Fruit fly (Drosophila melanogaster): ENCODE data around the gene CG33310.

CG33310 gene

DNA sequence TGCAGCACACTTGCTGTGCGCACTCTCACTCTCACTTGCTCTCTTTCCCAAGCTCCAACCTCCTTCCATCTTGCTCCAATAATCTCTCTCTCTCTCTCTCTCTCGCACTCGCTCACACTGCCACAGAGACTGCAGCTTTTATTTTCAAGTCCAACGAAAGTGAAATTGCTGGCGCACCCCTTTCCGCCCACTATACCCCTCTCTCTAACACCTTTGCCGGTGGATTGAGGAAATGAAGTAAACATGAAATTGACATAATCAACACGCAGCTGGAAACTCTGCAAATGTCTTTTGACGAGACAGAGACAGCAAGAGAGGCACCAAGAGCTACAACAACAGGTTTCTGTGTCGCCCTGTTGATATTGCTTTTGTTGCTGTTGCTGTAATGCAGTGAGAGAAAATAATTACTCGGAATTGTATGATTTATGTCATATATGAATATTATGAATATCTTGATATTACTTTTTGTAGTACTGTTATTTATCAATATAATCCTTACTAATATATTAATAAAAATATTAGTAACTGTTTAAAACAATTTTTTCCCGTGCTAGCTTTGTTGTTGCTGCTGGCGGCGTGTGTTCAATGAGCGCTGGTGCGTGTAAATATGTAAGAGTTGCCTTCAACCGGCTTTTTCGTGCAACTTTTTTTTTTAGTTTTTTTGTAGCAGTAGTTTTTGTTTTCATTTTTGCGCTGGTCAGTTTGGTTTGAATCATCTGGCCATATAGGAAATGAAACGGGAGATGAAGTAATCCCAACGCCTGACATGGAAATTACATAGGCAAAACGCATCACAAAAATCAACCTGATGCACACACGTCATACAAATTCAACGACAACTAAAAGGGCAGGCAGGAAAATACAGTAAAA is 30.9 kb upstream of the CG33310 start (continued):
- TF ChIP-seq Eip75B (GFP tag; optimal IDR thresholded peaks at IDR 0.05) (peak; percentile 89), CG15336 (GFP tag; IDR thresholded peaks at IDR 0.05) (peak; percentile 97), CG8632 (GFP tag; optimal IDR thresholded peaks at IDR 0.05) (peak; percentile 96), Eip93F (GFP tag; optimal IDR thresholded peaks at IDR 0.05) (peak; percentile 66), CG4318 (GFP tag; optimal IDR thresholded peaks at IDR 0.05) (peak; percentile 87), CG16779 (tag; optimal IDR thresholded peaks at IDR 0.05) (peak; percentile 83), fkh (GFP tag; optimal IDR thresholded peaks at IDR 0.05) (peak; percentile 85), pdm3 (GFP tag; optimal IDR thresholded peaks at IDR 0.05) (peak; percentile 79), Ets21C (GFP tag; optimal IDR thresholded peaks at IDR 0.05) (peak; percentile 66), CG34406 (GFP tag; optimal IDR thresholded peaks at IDR 0.05) (peak; percentile 96), achi (GFP tag; optimal IDR thresholded peaks at IDR 0.05) (peak; percentile 95), CG10669 (GFP tag; optimal IDR thresholded peaks at IDR 0.05) (peak; percentile 95), Hr38 (GFP tag; optimal IDR thresholded peaks at IDR 0.05) (peak; percentile 13), net (GFP tag; optimal IDR thresholded peaks at IDR 0.05) (peak; percentile 93), CG11294 (GFP tag; IDR thresholded peaks at IDR 0.05) (peak; percentile 91), Blimp-1 (GFP tag; optimal IDR thresholded peaks at IDR 0.05) (peak; percentile 100), CG1621 (tag; optimal IDR thresholded peaks at IDR 0.05) (peak; percentile 89), Ets96B (tag; optimal IDR thresholded peaks at IDR 0.05) (peak; percentile 98), CG10631 (GFP tag; optimal IDR thresholded peaks at IDR 0.05) (peak; percentile 97), CG6808 (GFP tag; optimal IDR thresholded peaks at IDR 0.05) (peak; percentile 94), spab (GFP tag; optimal IDR thresholded peaks at IDR 0.05) (peak; percentile 94), Sox15 (GFP tag; optimal IDR thresholded peaks at IDR 0.05) (peak; percentile 83)

DNA sequence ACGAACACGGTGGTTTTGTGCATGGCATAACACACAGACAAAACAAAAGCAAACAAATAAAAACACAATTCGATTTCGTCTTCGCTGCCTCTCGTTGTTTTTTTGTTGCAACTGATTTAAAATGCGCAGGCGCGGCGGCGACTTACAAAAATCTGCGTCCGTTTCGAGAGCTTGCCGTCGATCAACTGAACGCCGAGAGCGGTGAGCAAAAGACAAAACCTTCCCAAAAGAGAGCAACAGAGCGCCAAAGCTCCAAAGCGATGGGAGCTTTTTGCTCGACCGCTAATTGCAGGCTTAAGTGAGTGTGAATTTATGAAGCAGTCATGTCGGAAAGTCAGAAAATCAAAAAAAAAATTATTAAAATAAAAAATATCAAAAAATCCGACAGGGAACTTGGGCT is 29.3 kb upstream of the CG33310 start, which contains the start of gene mol:
mol (minus strand) TSS at position 190 of the 400 bp plus-strand sequence.
- TF ChIP-seq Lpt (GFP tag; optimal IDR thresholded peaks at IDR 0.05) (no peak), CG8319 (GFP tag; optimal IDR thresholded peaks at IDR 0.05) (no peak), CG32006 (GFP tag; optimal IDR thresholded peaks at IDR 0.05) (no peak), Hr39 (GFP tag; optimal IDR thresholded peaks at IDR 0.05) (no peak), lz (GFP tag; optimal IDR thresholded peaks at IDR 0.05) (no peak), Ets21C (GFP tag; optimal IDR thresholded peaks at IDR 0.05) (no peak), Smox (GFP tag; optimal IDR thresholded peaks at IDR 0.05) (no peak), CG8119 (GFP tag; IDR thresholded peaks at IDR 0.05) (no peak; the same call in 1 of the 3 replicates), cyc (GFP tag; optimal IDR thresholded peaks at IDR 0.05) (no peak), CG1621 (tag; optimal IDR thresholded peaks at IDR 0.05) (peak; percentile 21), eg (GFP tag; IDR thresholded peaks at IDR 0.05) (peak; percentile 51), Sox15 (GFP tag; optimal IDR thresholded peaks at IDR 0.05) (no peak), net (GFP tag; optimal IDR thresholded peaks at IDR 0.05) (no peak), acj6 (GFP tag; optimal IDR thresholded peaks at IDR 0.05) (no peak), CG6792 (GFP tag; optimal IDR thresholded peaks at IDR 0.05) (no peak), CG9139 (GFP tag; optimal IDR thresholded peaks at IDR 0.05) (peak; percentile 60), CG6854 (GFP tag; optimal IDR thresholded peaks at IDR 0.05) (no peak), spab (GFP tag; optimal IDR thresholded peaks at IDR 0.05) (no peak), Hr4 (GFP tag; optimal IDR thresholded peaks at IDR 0.05) (no peak), achi (GFP tag; optimal IDR thresholded peaks at IDR 0.05) (no peak), ss (GFP tag; optimal IDR thresholded peaks at IDR 0.05) (peak; percentile 61 to 66), Hr38 (GFP tag; optimal IDR thresholded peaks at IDR 0.05) (no peak), CG10631 (GFP tag; optimal IDR thresholded peaks at IDR 0.05) (no peak), fkh (GFP tag; optimal IDR thresholded peaks at IDR 0.05) (no peak), CG7368 (GFP tag; optimal IDR thresholded peaks at IDR 0.05) (no peak), Ets96B (tag; optimal IDR thresholded peaks at IDR 0.05) (peak; percentile 3), CG10669 (GFP tag; optimal IDR thresholded peaks at IDR 0.05) (no peak), CG11902 (GFP tag; optimal IDR thresholded peaks at IDR 0.05) (no peak), topi (GFP tag; optimal IDR thresholded peaks at IDR 0.05) (no peak), CG6808 (GFP tag; optimal IDR thresholded peaks at IDR 0.05) (peak; percentile 7), CG15336 (GFP tag; IDR thresholded peaks at IDR 0.05) (peak; percentile 20; the same call in 1 of the 2 replicates), Sox102F (GFP tag; optimal IDR thresholded peaks at IDR 0.05) (no peak), CG8632 (GFP tag; optimal IDR thresholded peaks at IDR 0.05) (no peak), fd59A (GFP tag; optimal IDR thresholded peaks at IDR 0.05) (no peak), vri (GFP tag; optimal IDR thresholded peaks at IDR 0.05) (peak; percentile 34), Eip75B (GFP tag; optimal IDR thresholded peaks at IDR 0.05) (no peak), CG16779 (tag; optimal IDR thresholded peaks at IDR 0.05) (no peak), Gug (GFP tag; IDR thresholded peaks at IDR 0.05) (no peak), CG11294 (GFP tag; IDR thresholded peaks at IDR 0.05) (no peak), svp (GFP tag) (no peak), Blimp-1 (GFP tag; optimal IDR thresholded peaks at IDR 0.05) (peak; percentile 24), Eip78C (GFP tag) (peak; percentile 66)

Data from whole organism, prepupa.